Worm (Caenorhabditis elegans) whole organism, midembryonic: ENCODE results near the gene ttr-41.

Source experiments
- T22C8.4 ChIP-seq: fragments of 200-800 bp; sonication (Bioruptor generic); IDR thresholded peaks from 2 replicates; pipeline ENCODE4 v1.3.6; 2022; ENCODE audit warnings: missing genetic modification characterization, missing compliant biosample characterization
- cog-1 ChIP-seq: sonication (generic microtip); optimal IDR thresholded peaks from 2 replicates; lab custom pipeline; 2016; ENCODE audit warnings: missing genetic modification characterization, missing compliant biosample characterization
- flt-1 ChIP-seq: fragments of 200-800 bp; sonication (Bioruptor generic); IDR thresholded peaks from 2 replicates; pipeline ENCODE4 v1.3.6; 2022; ENCODE audit warnings: missing genetic modification characterization, missing compliant biosample characterization
- klf-2 ChIP-seq: fragments of 200-800 bp; sonication (Bioruptor generic); conservative IDR thresholded peaks from 2 replicates; pipeline ENCODE4 v1.3.6; 2022; ENCODE audit warnings: missing genetic modification reagents, missing genetic modification characterization, missing compliant biosample characterization
- med-1 ChIP-seq: sonication (generic microtip); optimal IDR thresholded peaks from 2 replicates; lab custom pipeline; 2017; ENCODE audit warnings: missing genetic modification characterization, mild to moderate bottlenecking, missing compliant biosample characterization, antibody characterized with exemption, missing genetic modification reagents; ENCODE audit not compliant: insufficient read depth
- ref-1 ChIP-seq: fragments of 200-800 bp; sonication (Bioruptor generic); conservative IDR thresholded peaks from 2 replicates; pipeline ENCODE4 v1.3.6; 2022; ENCODE audit warnings: missing genetic modification reagents, missing genetic modification characterization, missing compliant biosample characterization
- tab-1 ChIP-seq: fragments of 200-800 bp; sonication (Bioruptor generic); IDR thresholded peaks from 2 replicates; pipeline ENCODE4 v1.3.6; 2022; ENCODE audit warnings: missing genetic modification characterization, missing compliant biosample characterization
- ztf-23 ChIP-seq: fragments of 200-800 bp; sonication (Bioruptor generic); IDR thresholded peaks from 2 replicates; pipeline ENCODE4 v1.3.6; 2022; ENCODE audit warnings: missing genetic modification reagents, missing genetic modification characterization, missing compliant biosample characterization
- ztf-29 ChIP-seq: fragments of 200-800 bp; sonication (Bioruptor generic); IDR thresholded peaks from 2 replicates; pipeline ENCODE4 v1.3.6; 2022; ENCODE audit warnings: missing genetic modification reagents, missing genetic modification characterization, missing compliant biosample characterization

Gene ttr-41

DNA sequence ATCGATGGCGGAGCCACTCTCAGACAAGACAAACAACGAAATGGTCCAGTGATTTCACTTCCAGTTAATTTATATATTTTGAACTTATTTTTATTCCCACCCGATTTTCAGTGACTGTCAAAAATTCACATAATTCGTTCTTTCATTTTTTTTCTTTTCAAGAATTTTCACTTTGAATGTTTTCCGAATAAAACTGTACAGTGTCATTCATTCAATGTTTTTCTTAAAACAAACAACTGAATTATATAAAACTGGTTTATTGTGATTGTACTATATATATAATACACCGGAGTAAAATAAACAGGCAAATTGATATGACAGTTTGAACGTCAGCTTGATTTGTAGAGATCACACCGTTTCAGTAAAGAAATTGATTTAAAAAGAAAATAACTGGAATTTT lies 24.7 kb downstream of the ttr-41 start:
- TF ChIP-seq T22C8.4 (GFP tag; lab: Robert Waterston, UW): no peak
- no peak for TF ChIP-seq ref-1 (GFP tag; lab: Robert Waterston, UW)
- no peak for TF ChIP-seq klf-2 (GFP tag; lab: Robert Waterston, UW)
- no peak for TF ChIP-seq ztf-29 (GFP tag; lab: Robert Waterston, UW)
- TF ChIP-seq flt-1 (GFP tag; lab: Robert Waterston, UW): no peak
- no peak for TF ChIP-seq cog-1 (tag; lab: Kevin White, UChicago)
- no peak for TF ChIP-seq tab-1 (GFP tag; lab: Robert Waterston, UW)
- no peak for TF ChIP-seq ztf-23 (GFP tag; lab: Robert Waterston, UW)
- no peak for TF ChIP-seq med-1 (GFP tag; lab: Kevin White, UChicago)

DNA sequence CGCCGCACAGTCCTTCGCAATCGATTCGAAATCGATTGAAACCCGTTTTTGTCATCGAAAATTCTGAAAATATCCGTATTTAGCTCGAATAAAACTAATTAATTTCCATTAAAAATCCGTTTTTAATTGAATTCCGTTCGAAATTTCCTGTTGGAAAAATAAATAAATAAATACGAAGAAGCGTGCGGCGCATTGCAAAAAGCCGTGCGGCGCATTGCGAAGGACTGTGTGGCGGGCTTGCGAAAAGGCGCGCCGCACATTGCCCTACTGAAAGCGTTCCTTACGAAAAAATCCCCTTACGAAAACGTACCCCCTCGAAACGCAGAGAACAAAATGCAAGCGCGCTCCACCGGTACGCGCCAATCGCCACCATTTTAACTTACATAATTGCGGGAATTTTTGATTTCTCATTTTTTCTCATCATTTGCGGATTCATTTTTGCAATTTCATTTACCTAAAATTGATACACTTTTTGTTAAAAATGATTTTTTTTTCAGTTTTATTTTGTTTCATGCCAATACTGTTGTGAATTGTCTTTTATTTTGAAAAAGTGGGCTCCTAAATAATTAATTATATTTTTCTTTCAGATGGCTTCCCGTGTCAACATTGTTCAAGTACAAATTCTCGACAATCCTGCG lies 26.1 kb downstream of the ttr-41 start, which contains the start of gene unc-85:
unc-85 (plus strand) TSS at position 588 of the 638 bp plus-strand sequence.
- peak; percentile 18; the same call in 1 of the 2 replicates for TF ChIP-seq T22C8.4 (GFP tag; lab: Robert Waterston, UW)
- TF ChIP-seq ztf-23 (GFP tag; lab: Robert Waterston, UW): peak; percentile 90
- TF ChIP-seq ref-1 (GFP tag; lab: Robert Waterston, UW): peak; percentile 57; the same call in 1 of the 2 replicates
- TF ChIP-seq tab-1 (GFP tag; lab: Robert Waterston, UW): peak; percentile 70; the same call in 1 of the 2 replicates
- TF ChIP-seq klf-2 (GFP tag; lab: Robert Waterston, UW): peak; percentile 71
- TF ChIP-seq med-1 (GFP tag; lab: Kevin White, UChicago): peak; percentile 29
- peak; percentile 90 for TF ChIP-seq flt-1 (GFP tag; lab: Robert Waterston, UW)
- peak; percentile 30 for TF ChIP-seq cog-1 (tag; lab: Kevin White, UChicago)
- TF ChIP-seq ztf-29 (GFP tag; lab: Robert Waterston, UW): peak; percentile 84

DNA sequence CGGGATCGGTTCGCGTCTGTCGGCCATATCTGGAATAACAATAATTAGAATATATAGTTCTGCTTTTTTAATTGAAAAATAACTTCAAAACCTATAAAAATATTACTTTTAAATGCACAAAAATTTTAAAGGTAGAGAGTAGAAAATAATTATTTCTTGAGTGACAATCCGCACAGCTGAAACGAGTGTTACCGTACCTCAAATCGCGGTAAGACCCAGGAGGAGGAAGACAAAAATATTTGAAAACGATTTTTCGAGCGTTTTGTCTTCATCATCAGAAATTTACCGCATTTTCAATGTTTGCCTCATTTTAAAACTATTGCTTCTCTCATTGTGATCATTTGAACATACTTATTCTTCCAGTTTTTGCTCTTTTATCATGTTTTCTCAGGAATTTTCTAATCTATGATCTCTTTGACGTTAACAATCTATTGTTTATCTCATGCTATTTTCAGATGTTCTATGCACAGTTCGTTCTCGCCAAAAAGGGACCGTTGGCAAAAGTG lies 29.4 kb downstream of the ttr-41 start, which contains the start of the genes rpn-5 and scc-1:
rpn-5 (minus strand) TSS at position 162 of the 506 bp plus-strand sequence.
scc-1 (plus strand) TSS at position 456 of the 506 bp plus-strand sequence.
- TF ChIP-seq med-1 (GFP tag; lab: Kevin White, UChicago) (no peak), cog-1 (tag; lab: Kevin White, UChicago) (no peak), flt-1 (GFP tag; lab: Robert Waterston, UW) (no peak), ztf-29 (GFP tag; lab: Robert Waterston, UW) (no peak), T22C8.4 (GFP tag; lab: Robert Waterston, UW) (no peak), klf-2 (GFP tag; lab: Robert Waterston, UW) (no peak), ztf-23 (GFP tag; lab: Robert Waterston, UW) (no peak), ref-1 (GFP tag; lab: Robert Waterston, UW) (no peak), tab-1 (GFP tag; lab: Robert Waterston, UW) (no peak)

DNA sequence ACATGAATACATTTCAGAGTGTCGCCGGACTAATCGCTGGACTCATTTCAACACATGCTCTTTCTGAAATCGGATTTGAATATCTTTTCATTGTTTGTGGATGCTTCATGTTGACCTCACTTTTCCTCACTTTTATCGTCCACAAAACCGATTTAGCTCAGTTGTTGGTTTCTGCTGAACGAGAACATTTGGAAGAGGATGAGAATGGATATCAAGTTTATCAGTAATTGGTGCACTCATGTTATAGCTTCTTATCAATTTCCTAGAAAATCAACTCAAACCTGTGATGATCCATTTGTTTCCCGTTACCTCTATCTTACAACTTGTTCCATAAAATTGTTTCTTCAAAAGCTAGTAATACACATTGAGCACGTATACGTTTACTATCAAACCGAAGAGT lies 31.6 kb downstream of the ttr-41 start:
- TF ChIP-seq tab-1 (GFP tag; lab: Robert Waterston, UW) (no peak), klf-2 (GFP tag; lab: Robert Waterston, UW) (no peak), T22C8.4 (GFP tag; lab: Robert Waterston, UW) (no peak), ref-1 (GFP tag; lab: Robert Waterston, UW) (no peak), flt-1 (GFP tag; lab: Robert Waterston, UW) (no peak), med-1 (GFP tag; lab: Kevin White, UChicago) (no peak), ztf-29 (GFP tag; lab: Robert Waterston, UW) (no peak), ztf-23 (GFP tag; lab: Robert Waterston, UW) (no peak), cog-1 (tag; lab: Kevin White, UChicago) (no peak)

DNA sequence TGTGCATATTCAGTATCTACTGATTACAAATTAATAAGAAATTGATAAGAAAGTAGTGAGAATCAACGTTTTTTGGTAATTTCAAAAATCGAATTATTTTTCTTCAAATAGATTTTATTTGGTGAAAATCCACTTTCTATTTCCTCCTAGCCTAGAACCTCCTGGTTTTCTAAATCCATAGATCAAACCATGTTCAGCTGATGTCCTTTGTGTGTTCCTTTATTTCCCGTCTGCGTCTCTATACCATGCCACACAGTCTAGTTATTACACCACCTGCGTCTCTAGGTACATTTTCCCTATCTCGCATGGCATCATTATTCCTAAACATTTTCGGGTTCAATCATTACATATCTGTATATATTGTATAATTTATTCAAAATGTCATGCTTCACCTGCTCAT lies 34.5 kb downstream of the ttr-41 start, which contains the start of gene F10G7.5:
F10G7.5 (plus strand) TSS at position 286 of the 400 bp plus-strand sequence.
- TF ChIP-seq cog-1 (tag; lab: Kevin White, UChicago) (peak; percentile 28), ref-1 (GFP tag; lab: Robert Waterston, UW) (no peak)

DNA sequence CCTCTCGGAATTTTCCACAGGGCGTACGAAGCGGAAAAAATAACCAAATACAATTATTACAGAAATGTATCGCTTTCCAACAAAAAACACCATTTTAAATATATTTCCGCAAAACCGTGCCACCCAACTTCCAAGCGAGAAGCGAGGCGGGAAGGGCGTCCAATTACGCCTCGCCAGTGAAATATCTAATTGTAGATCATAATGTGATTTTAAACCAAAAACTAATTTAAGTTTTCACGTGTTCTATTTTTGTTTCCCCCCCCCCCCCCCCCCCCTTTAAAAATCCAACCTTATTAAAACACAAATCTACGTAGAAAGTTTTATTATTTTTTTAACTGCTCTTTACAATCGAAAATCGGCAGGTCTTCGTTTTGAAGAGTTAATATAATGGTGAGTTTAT lies 38.2 kb downstream of the ttr-41 start, which contains the start of gene F10G7.12:
F10G7.12 (plus strand) TSS at position 301 of the 400 bp plus-strand sequence.
- TF ChIP-seq cog-1 (tag; lab: Kevin White, UChicago): no peak
- no peak for TF ChIP-seq ztf-29 (GFP tag; lab: Robert Waterston, UW)
- no peak for TF ChIP-seq T22C8.4 (GFP tag; lab: Robert Waterston, UW)
- TF ChIP-seq med-1 (GFP tag; lab: Kevin White, UChicago): no peak
- no peak for TF ChIP-seq flt-1 (GFP tag; lab: Robert Waterston, UW)
- TF ChIP-seq ztf-23 (GFP tag; lab: Robert Waterston, UW): no peak
- TF ChIP-seq tab-1 (GFP tag; lab: Robert Waterston, UW): no peak
- TF ChIP-seq klf-2 (GFP tag; lab: Robert Waterston, UW): no peak
- TF ChIP-seq ref-1 (GFP tag; lab: Robert Waterston, UW): no peak

DNA sequence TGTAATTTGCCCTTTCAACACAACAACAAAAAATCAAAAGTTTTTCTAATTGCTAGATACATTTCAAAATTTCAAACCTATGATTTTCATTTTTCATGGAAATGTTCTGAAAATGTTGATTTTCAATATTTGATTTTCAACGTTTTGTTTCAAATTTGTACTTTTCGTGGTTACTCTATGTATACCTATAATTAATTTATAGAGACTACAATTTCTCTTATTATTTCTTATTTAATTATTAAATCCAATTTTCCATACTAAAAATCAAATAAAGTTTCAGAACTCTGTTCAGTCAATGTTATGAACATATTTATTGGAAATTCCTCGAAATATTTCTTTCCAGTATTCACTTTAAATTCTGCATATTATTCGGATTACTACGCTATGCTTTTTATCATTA lies 40.7 kb downstream of the ttr-41 start, which contains the start of gene sre-39:
sre-39 (plus strand) TSS at position 301 of the 400 bp plus-strand sequence.
- TF ChIP-seq med-1 (GFP tag; lab: Kevin White, UChicago) (no peak), klf-2 (GFP tag; lab: Robert Waterston, UW) (no peak), ztf-29 (GFP tag; lab: Robert Waterston, UW) (no peak), T22C8.4 (GFP tag; lab: Robert Waterston, UW) (no peak), tab-1 (GFP tag; lab: Robert Waterston, UW) (no peak), cog-1 (tag; lab: Kevin White, UChicago) (no peak), ztf-23 (GFP tag; lab: Robert Waterston, UW) (no peak), flt-1 (GFP tag; lab: Robert Waterston, UW) (no peak), ref-1 (GFP tag; lab: Robert Waterston, UW) (no peak)

DNA sequence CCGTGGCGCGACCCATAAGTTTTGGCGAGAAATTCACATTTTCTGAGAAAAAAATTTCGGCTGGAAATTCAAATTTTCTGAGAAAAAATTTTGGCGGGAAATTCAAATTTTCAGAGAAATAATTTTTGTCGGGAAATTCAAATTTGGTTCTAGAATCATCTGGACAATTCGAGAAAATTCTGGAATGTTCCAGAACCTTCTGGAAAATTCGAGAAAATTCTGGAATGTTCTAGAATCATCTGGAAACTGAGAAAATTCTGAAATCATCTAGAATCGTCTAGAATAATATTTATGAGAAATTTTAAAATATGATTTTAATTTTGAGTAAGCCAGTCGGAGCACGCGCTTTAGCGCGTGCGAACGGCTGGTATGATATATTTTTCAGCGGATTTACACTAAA lies 42.8 kb downstream of the ttr-41 start:
- no peak for TF ChIP-seq ref-1 (GFP tag; lab: Robert Waterston, UW)
- no peak for TF ChIP-seq med-1 (GFP tag; lab: Kevin White, UChicago)
- no peak for TF ChIP-seq ztf-23 (GFP tag; lab: Robert Waterston, UW)
- no peak for TF ChIP-seq T22C8.4 (GFP tag; lab: Robert Waterston, UW)
- TF ChIP-seq tab-1 (GFP tag; lab: Robert Waterston, UW): no peak
- no peak for TF ChIP-seq flt-1 (GFP tag; lab: Robert Waterston, UW)
- TF ChIP-seq klf-2 (GFP tag; lab: Robert Waterston, UW): no peak
- TF ChIP-seq cog-1 (tag; lab: Kevin White, UChicago): no peak
- no peak for TF ChIP-seq ztf-29 (GFP tag; lab: Robert Waterston, UW)
